Fruit fly (Drosophila melanogaster): ENCODE measurements around the gene AP-2sigma.

Gene AP-2sigma

DNA sequence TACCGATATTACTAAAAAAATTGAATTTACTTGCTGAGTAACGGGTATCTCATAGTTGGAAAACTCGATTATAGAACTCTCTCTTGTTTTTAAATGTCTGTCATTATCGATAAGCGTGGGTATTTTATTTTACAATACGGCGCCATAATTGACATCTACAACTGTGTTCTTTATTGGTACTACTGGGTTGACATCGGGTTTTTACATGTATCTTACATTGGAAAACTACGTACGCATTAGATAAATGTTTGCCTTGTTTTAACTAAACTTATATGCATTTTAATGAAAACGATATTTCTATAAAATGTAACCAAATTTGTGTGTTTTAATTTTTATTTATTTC, 25.8 kb upstream of the AP-2sigma start:
- TF ChIP-seq bab1 (GFP tag; optimal IDR thresholded peaks at IDR 0.05) (peak; percentile 36), pad (GFP tag; optimal IDR thresholded peaks at IDR 0.05) (no peak)

DNA sequence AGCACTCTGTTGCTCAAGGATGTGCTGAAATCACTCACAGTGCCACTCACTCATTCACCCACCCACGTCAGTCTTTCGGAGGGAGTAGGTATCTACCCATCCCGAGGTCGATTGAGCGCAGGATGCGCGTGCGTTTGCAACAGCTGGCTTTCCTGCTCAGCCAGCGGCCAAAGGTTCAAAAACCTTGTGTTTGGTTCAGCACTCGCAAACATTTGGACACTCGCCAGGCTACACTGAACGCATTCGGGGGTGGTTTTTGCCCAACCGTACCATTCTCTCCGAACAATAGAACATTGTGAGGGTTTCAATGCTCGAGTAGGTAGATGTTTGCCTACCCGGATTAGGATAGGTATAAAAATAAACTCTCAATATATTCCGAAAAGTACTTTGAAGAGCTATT, 25.1 kb upstream of the AP-2sigma start:
- TF ChIP-seq CG7045 (GFP tag; optimal IDR thresholded peaks at IDR 0.05) (peak; percentile 31), cic (GFP tag; optimal IDR thresholded peaks at IDR 0.05) (no peak), Clk (GFP tag; optimal IDR thresholded peaks at IDR 0.05) (peak; percentile 2), CG14711 (tag; optimal IDR thresholded peaks at IDR 0.05) (no peak), CG7101 (tag; optimal IDR thresholded peaks at IDR 0.05) (no peak), toe (GFP tag; optimal IDR thresholded peaks at IDR 0.05) (peak; percentile 11), CG5204 (GFP tag; optimal IDR thresholded peaks at IDR 0.05) (no peak)

- TF ChIP-seq CG7045 (GFP tag; optimal IDR thresholded peaks at IDR 0.05) (no peak), CG11617 (GFP tag; optimal IDR thresholded peaks at IDR 0.05) (no peak), ovo (GFP tag; optimal IDR thresholded peaks at IDR 0.05) (no peak), tj (GFP tag; optimal IDR thresholded peaks at IDR 0.05) (no peak), CG14711 (tag; optimal IDR thresholded peaks at IDR 0.05) (no peak), Crg-1 (GFP tag; optimal IDR thresholded peaks at IDR 0.05) (no peak), CG7101 (tag; optimal IDR thresholded peaks at IDR 0.05) (no peak), CG1620 (GFP tag; optimal IDR thresholded peaks at IDR 0.05) (no peak), CG5204 (GFP tag; optimal IDR thresholded peaks at IDR 0.05) (no peak), cnc (optimal IDR thresholded peaks at IDR 0.05) (no peak), Mnt (GFP tag; optimal IDR thresholded peaks at IDR 0.05) (no peak), CG33017 (tag; optimal IDR thresholded peaks at IDR 0.05) (no peak), cic (GFP tag; optimal IDR thresholded peaks at IDR 0.05) (no peak), Clk (GFP tag; optimal IDR thresholded peaks at IDR 0.05) (no peak), CG12768 (GFP tag; optimal IDR thresholded peaks at IDR 0.05) (no peak)
Observed at dm6 chr3R:21293833-21294232, 24.0 kb upstream of the AP-2sigma start, which contains the start of gene SIFaR. TSS of gene SIFaR (minus strand) at chr3R:21293998.

- TF ChIP-seq Crg-1 (GFP tag; optimal IDR thresholded peaks at IDR 0.05) (no peak), cnc (optimal IDR thresholded peaks at IDR 0.05) (no peak), CG33017 (tag; optimal IDR thresholded peaks at IDR 0.05) (no peak), Clk (GFP tag; optimal IDR thresholded peaks at IDR 0.05) (no peak), kay (GFP tag; ENCODE audit: borderline replicate concordance) (no peak), CG14711 (tag; optimal IDR thresholded peaks at IDR 0.05) (no peak), CG11617 (GFP tag; optimal IDR thresholded peaks at IDR 0.05) (no peak), CG7101 (tag; optimal IDR thresholded peaks at IDR 0.05) (no peak), CG12768 (GFP tag; optimal IDR thresholded peaks at IDR 0.05) (no peak), cic (GFP tag; optimal IDR thresholded peaks at IDR 0.05) (no peak)
Observed at dm6 chr3R:21289071-21289613, 19.3 kb upstream of the AP-2sigma start.

DNA sequence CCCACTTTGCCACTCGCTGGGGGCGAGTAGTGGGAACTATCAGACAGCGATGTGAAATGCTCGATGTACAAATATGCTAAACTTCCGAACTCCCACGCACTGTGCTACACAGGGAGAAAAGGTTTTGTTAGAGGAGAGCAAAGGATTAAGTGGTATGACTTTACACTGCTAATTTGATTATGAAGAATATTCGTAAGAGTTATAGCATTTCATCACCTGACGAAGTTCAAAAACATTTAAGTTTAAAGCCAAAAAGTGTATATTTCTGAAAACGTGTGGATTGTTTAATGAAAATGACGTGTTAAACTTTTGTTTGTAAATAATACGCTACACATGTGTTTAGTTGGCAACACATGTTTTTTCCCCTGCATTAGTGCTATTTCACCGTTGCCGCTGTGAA, 18.6 kb upstream of the AP-2sigma start:
- no peak for TF ChIP-seq CG12768 (GFP tag; optimal IDR thresholded peaks at IDR 0.05)
- TF ChIP-seq CG33017 (tag; optimal IDR thresholded peaks at IDR 0.05) = no peak

DNA sequence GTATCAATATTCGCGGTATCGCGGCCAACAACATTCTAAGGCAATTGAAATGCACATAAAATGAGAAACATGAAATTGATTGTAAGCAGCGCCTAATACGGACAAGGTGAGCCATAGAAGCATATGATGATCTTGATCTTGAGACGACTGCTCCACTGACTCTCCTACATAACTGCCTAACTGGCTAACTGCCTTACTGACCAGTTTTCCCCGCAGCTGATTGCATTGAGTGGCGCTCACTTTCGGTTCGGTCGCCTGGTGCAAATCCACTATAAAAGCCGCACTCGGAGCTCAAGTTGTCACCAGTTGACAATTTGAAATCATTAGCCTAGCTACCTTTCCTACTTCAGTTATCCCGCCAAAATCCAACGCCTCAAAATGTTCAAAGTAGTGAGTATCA, 13.0 kb upstream of the AP-2sigma start, which contains the start of gene CG17298:
Gene CG17298, plus strand, starts transcription at position 301 of the 400 bp plus-strand sequence.
- TF ChIP-seq Crg-1 (GFP tag; optimal IDR thresholded peaks at IDR 0.05) (no peak), cnc (optimal IDR thresholded peaks at IDR 0.05) (no peak), tj (GFP tag; optimal IDR thresholded peaks at IDR 0.05) (no peak), CG33017 (tag; optimal IDR thresholded peaks at IDR 0.05) (no peak), Mnt (GFP tag; optimal IDR thresholded peaks at IDR 0.05) (no peak), CG7045 (GFP tag; optimal IDR thresholded peaks at IDR 0.05) (no peak), CG1620 (GFP tag; optimal IDR thresholded peaks at IDR 0.05) (no peak), kay (GFP tag; ENCODE audit: borderline replicate concordance) (no peak), cic (GFP tag; optimal IDR thresholded peaks at IDR 0.05) (no peak), Hr96 (GFP tag; optimal IDR thresholded peaks at IDR 0.05) (no peak), toe (GFP tag; optimal IDR thresholded peaks at IDR 0.05) (no peak), CG5204 (GFP tag; optimal IDR thresholded peaks at IDR 0.05) (no peak), CG14711 (tag; optimal IDR thresholded peaks at IDR 0.05) (no peak), bab1 (GFP tag; optimal IDR thresholded peaks at IDR 0.05) (no peak), CG11617 (GFP tag; optimal IDR thresholded peaks at IDR 0.05) (no peak), pad (GFP tag; optimal IDR thresholded peaks at IDR 0.05) (no peak), ovo (GFP tag; optimal IDR thresholded peaks at IDR 0.05) (no peak)

dm6 chr3R:21276111-21276510, 6.2 kb upstream of the AP-2sigma start, which contains the start of gene CG3301:
TSS of gene CG3301 (minus strand) at chr3R:21276249.
- TF ChIP-seq CG14711 (tag; optimal IDR thresholded peaks at IDR 0.05) = no peak
- no peak for TF ChIP-seq CG1620 (GFP tag; optimal IDR thresholded peaks at IDR 0.05)
- TF ChIP-seq CG7101 (tag; optimal IDR thresholded peaks at IDR 0.05) = no peak
- TF ChIP-seq CG12768 (GFP tag; optimal IDR thresholded peaks at IDR 0.05) = peak; percentile 56
- no peak for TF ChIP-seq pad (GFP tag; optimal IDR thresholded peaks at IDR 0.05)
- TF ChIP-seq CG33017 (tag; optimal IDR thresholded peaks at IDR 0.05) = peak; percentile 62
- TF ChIP-seq kay (GFP tag; ENCODE audit: borderline replicate concordance) = no peak
- TF ChIP-seq Hr96 (GFP tag; optimal IDR thresholded peaks at IDR 0.05) = peak; percentile 2
- peak in 1 of 2 experiments; percentile 56 for TF ChIP-seq cnc (optimal IDR thresholded peaks at IDR 0.05)
- TF ChIP-seq toe (GFP tag; optimal IDR thresholded peaks at IDR 0.05) = peak; percentile 19
- TF ChIP-seq ovo (GFP tag; optimal IDR thresholded peaks at IDR 0.05) = peak; percentile 2
- TF ChIP-seq Mnt (GFP tag; optimal IDR thresholded peaks at IDR 0.05) = no peak
- no peak for TF ChIP-seq CG11617 (GFP tag; optimal IDR thresholded peaks at IDR 0.05)
- TF ChIP-seq cic (GFP tag; optimal IDR thresholded peaks at IDR 0.05) = peak; percentile 79
- no peak for TF ChIP-seq bab1 (GFP tag; optimal IDR thresholded peaks at IDR 0.05)
- TF ChIP-seq CG5204 (GFP tag; optimal IDR thresholded peaks at IDR 0.05) = no peak
- TF ChIP-seq CG7045 (GFP tag; optimal IDR thresholded peaks at IDR 0.05) = no peak

All from whole organism, adult.